Worm (Caenorhabditis elegans): Measurements from ENCODE around the gene nlp-48.

The nlp-48 gene

ce11 chrIII:9443417-9444027 lies 42.6 kb upstream of the nlp-48 start, which contains the start of gene pir-2 (continued):
- TF ChIP-seq hif-1 (tag; optimal IDR thresholded peaks at IDR 0.05) (peak in 1 of 2 experiments; percentile 54), nhr-25 (tag; optimal IDR thresholded peaks at IDR 0.05; ENCODE audit: borderline replicate concordance, insufficient read depth) (peak; percentile 69), Y75B8A.6 (GFP tag; IDR thresholded peaks at IDR 0.05) (no peak), nhr-102 (tag; optimal IDR thresholded peaks at IDR 0.05) (peak; percentile 26), ceh-20 (GFP tag; IDR thresholded peaks at IDR 0.05) (0 out of 2 replicates have a peak, but pooled peaks have one; percentile 41), mep-1 (tag; optimal IDR thresholded peaks at IDR 0.05) (peak; percentile 85), spr-1 (tag; optimal IDR thresholded peaks at IDR 0.05) (no peak), snpc-1.2 (GFP tag; IDR thresholded peaks at IDR 0.05) (no peak), lin-13 (GFP tag; optimal IDR thresholded peaks at IDR 0.05) (peak; percentile 60), pha-4 (GFP tag; IDR thresholded peaks at IDR 0.05) (peak; percentile 38; the same call in 1 of the 2 replicates), pha-4 (tag; optimal IDR thresholded peaks at IDR 0.05) (no peak), ceh-44 (GFP tag; IDR thresholded peaks at IDR 0.05) (no peak), aha-1 (tag) (peak; percentile 71), lin-1 (GFP tag; IDR thresholded peaks at IDR 0.05) (no peak), spr-3 (GFP tag; optimal IDR thresholded peaks at IDR 0.05) (no peak), nhr-10 (tag; optimal IDR thresholded peaks at IDR 0.05) (peak; percentile 26), R02D3.7 (tag; optimal IDR thresholded peaks at IDR 0.05) (no peak), tag-97 (GFP tag; IDR thresholded peaks at IDR 0.05) (no peak), skn-1 (tag; optimal IDR thresholded peaks at IDR 0.05) (no peak), jun-1 (tag; optimal IDR thresholded peaks at IDR 0.05) (no peak), T20F7.1 (GFP tag; optimal IDR thresholded peaks at IDR 0.05) (peak; percentile 69), madf-5 (GFP tag; IDR thresholded peaks at IDR 0.05) (no peak), mxl-2 (GFP tag; conservative IDR thresholded peaks at IDR 0.05) (no peak), set-16 (GFP tag; IDR thresholded peaks at IDR 0.05) (peak; percentile 50), dve-1 (tag; optimal IDR thresholded peaks at IDR 0.05; ENCODE audit: insufficient read depth) (peak; percentile 78), ztf-11 (tag; optimal IDR thresholded peaks at IDR 0.05) (no peak), nhr-11 (tag; optimal IDR thresholded peaks at IDR 0.05) (peak; percentile 75), php-3 (GFP tag; IDR thresholded peaks at IDR 0.05) (no peak), pqm-1 (tag; optimal IDR thresholded peaks at IDR 0.05) (no peak), zip-2 (tag; optimal IDR thresholded peaks at IDR 0.05) (no peak), Y105C5A.15 (GFP tag; IDR thresholded peaks at IDR 0.05) (no peak), dmd-9 (GFP tag; IDR thresholded peaks at IDR 0.05) (no peak)

- TF ChIP-seq lin-38 (GFP tag; IDR thresholded peaks at IDR 0.05): peak; percentile 31; the same call in 1 of the 2 replicates
- 0 out of 2 replicates have a peak, but pooled peaks have one; percentile 35 for TF ChIP-seq arid-1 (GFP tag; conservative IDR thresholded peaks at IDR 0.05)
- no peak for TF ChIP-seq ceh-62 (tag; optimal IDR thresholded peaks at IDR 0.05)
- TF ChIP-seq daf-19 (GFP tag; conservative IDR thresholded peaks at IDR 0.05): 0 out of 2 replicates have a peak, but pooled peaks have one; percentile 25
- TF ChIP-seq Y48G9A.11 (GFP tag; IDR thresholded peaks at IDR 0.05): 0 out of 2 replicates have a peak, but pooled peaks have one; percentile 5
- TF ChIP-seq lin-13 (GFP tag; optimal IDR thresholded peaks at IDR 0.05): peak; percentile 40
- TF ChIP-seq dmd-8 (GFP tag; IDR thresholded peaks at IDR 0.05): no peak
- TF ChIP-seq F49E8.2 (tag; optimal IDR thresholded peaks at IDR 0.05; ENCODE audit: borderline replicate concordance): peak; percentile 5
These were observed 41.9 kb upstream of the nlp-48 start for ce11 chrIII:9442846-9443245.

Measured in whole organism, L4 larva.